Fruit fly (Drosophila melanogaster) whole organism, embryonic: ENCODE measurements around the gene CG42693.

Source experiments
- Blimp-1 ChIP-seq: fragments of 200-800 bp; sonication (Bioruptor generic); optimal IDR thresholded peaks from 3 replicates; lab custom pipeline; 2018; ENCODE audit warnings: missing biosample characterization, missing genetic modification characterization, mild to moderate bottlenecking, moderate library complexity, missing genetic modification reagents
- CG2120 ChIP-seq: fragments of 200-800 bp; sonication (Bioruptor generic); optimal IDR thresholded peaks from 3 replicates; lab custom pipeline; 2016; ENCODE audit warnings: missing biosample characterization, missing genetic modification characterization
- CG31441 ChIP-seq: fragments of 200-800 bp; sonication (Bioruptor generic); IDR thresholded peaks from 2 replicates; pipeline ENCODE4 v1.3.6; 2022; ENCODE audit warnings: missing biosample characterization, missing genetic modification characterization
- CG6765 ChIP-seq: fragments of 200-800 bp; sonication (Bioruptor generic); optimal IDR thresholded peaks from 3 replicates; lab custom pipeline; 2017; ENCODE audit warnings: missing biosample characterization, mild to moderate bottlenecking, missing genetic modification characterization
- CG7372 ChIP-seq: fragments of 200-800 bp; sonication (Bioruptor generic); IDR thresholded peaks from 2 replicates; pipeline ENCODE4 v1.3.6; 2022; ENCODE audit warnings: missing biosample characterization, missing genetic modification characterization
- CG9215 ChIP-seq: fragments of 200-800 bp; sonication (Bioruptor generic); IDR thresholded peaks from 2 replicates; pipeline ENCODE4 v1.3.6; 2022; ENCODE audit warnings: missing biosample characterization, missing genetic modification characterization
- Nf-YC ChIP-seq: fragments of 200-800 bp; optimal IDR thresholded peaks from 3 replicates; lab custom pipeline; 2019; ENCODE audit warnings: missing biosample characterization, mild to moderate bottlenecking, missing genetic modification characterization, moderate library complexity
- Optix ChIP-seq: fragments of 200-800 bp; sonication (Bioruptor generic); IDR thresholded peaks from 3 replicates; pipeline ENCODE4 v1.3.6; 2022; ENCODE audit warnings: missing biosample characterization, missing genetic modification characterization
- Sin3A ChIP-seq: fragments of >200 bp; optimal IDR thresholded peaks from 2 replicates; lab custom pipeline; 2018
- ac ChIP-seq: fragments of 200-800 bp; sonication (Bioruptor generic); optimal IDR thresholded peaks from 3 replicates; lab custom pipeline; 2017; ENCODE audit warnings: missing biosample characterization, mild to moderate bottlenecking, missing genetic modification characterization
- bsh ChIP-seq, 2 experiments: fragments of 200-800 bp; sonication (Bioruptor generic); optimal IDR thresholded peaks; 2 replicates each; lab custom pipeline; 2017 to 2018; ENCODE audit warnings: mild to moderate bottlenecking in 2 of 2, missing biosample characterization in 2 of 2, missing genetic modification characterization in 2 of 2, moderate library complexity in 1 of 2
- cwo ChIP-seq: fragments of 200-800 bp; sonication (Bioruptor generic); optimal IDR thresholded peaks from 3 replicates; lab custom pipeline; 2017; ENCODE audit warnings: missing biosample characterization, missing genetic modification characterization, mild to moderate bottlenecking, moderate library complexity, missing genetic modification reagents
- nom ChIP-seq: fragments of 200-800 bp; sonication (Bioruptor generic); optimal IDR thresholded peaks from 2 replicates; lab custom pipeline; 2017; ENCODE audit warnings: missing biosample characterization, missing genetic modification characterization, mild to moderate bottlenecking, moderate library complexity, missing genetic modification reagents
- pros ChIP-seq: fragments of 200-800 bp; sonication (Bioruptor generic); optimal IDR thresholded peaks from 3 replicates; lab custom pipeline; 2019; ENCODE audit warnings: missing biosample characterization, mild to moderate bottlenecking, missing genetic modification characterization, moderate library complexity

- TF ChIP-seq CG2120 (GFP tag; lab: Kevin White, UChicago) (no peak), nom (GFP tag; lab: Kevin White, UChicago) (no peak), CG7372 (GFP tag; lab: Robert Waterston, UW) (no peak), cwo (GFP tag; lab: Kevin White, UChicago) (no peak), ac (GFP tag; lab: Kevin White, UChicago) (no peak), bsh (GFP tag; optimal IDR thresholded peaks at IDR 0.05; lab: Kevin White, UChicago) (peak in 1 of 2 experiments; percentile 23), Optix (GFP tag; lab: Robert Waterston, UW) (no peak), Nf-YC (tag; lab: Kevin White, UChicago) (no peak), Blimp-1 (GFP tag; lab: Kevin White, UChicago) (peak; percentile 28), Sin3A (lab: Kevin White, UChicago) (no peak), pros (GFP tag; lab: Kevin White, UChicago) (no peak), CG6765 (GFP tag; lab: Kevin White, UChicago) (no peak), CG31441 (GFP tag; lab: Robert Waterston, UW) (no peak; the same call in 1 of the 2 replicates), CG9215 (GFP tag; lab: Robert Waterston, UW) (no peak)
Observed at dm6 chr3R:31718168-31718565, 10.0 kb upstream of the CG42693 start.
